Fruit fly (Drosophila melanogaster) whole organism, embryonic: Measurements from ENCODE around the gene Bet5.

ENCODE experiments used
- B-H2 ChIP-seq: fragments of 200-800 bp; sonication (Bioruptor generic); optimal IDR thresholded peaks from 2 replicates; lab custom pipeline; 2018; ENCODE audit warnings: missing biosample characterization, mild to moderate bottlenecking, missing genetic modification characterization
- Bgb ChIP-seq: fragments of 200-800 bp; sonication (Bioruptor generic); IDR thresholded peaks from 2 replicates; pipeline ENCODE4 v1.3.6; 2022; ENCODE audit warnings: missing biosample characterization, missing genetic modification characterization; ENCODE audit not compliant: partially characterized antibody
- Bteb2 ChIP-seq: fragments of 200-800 bp; sonication (Bioruptor generic); optimal IDR thresholded peaks from 2 replicates; lab custom pipeline; 2016; ENCODE audit warnings: missing biosample characterization, missing genetic modification characterization
- CG10321 ChIP-seq: fragments of 200-800 bp; sonication (Bioruptor generic); IDR thresholded peaks from 2 replicates; pipeline ENCODE4 v1.3.6; 2022; ENCODE audit warnings: missing biosample characterization, missing genetic modification characterization
- CG11695 ChIP-seq: fragments of 200-800 bp; sonication (Bioruptor generic); IDR thresholded peaks from 3 replicates; pipeline ENCODE4 v1.3.6; 2022; ENCODE audit warnings: missing biosample characterization, missing genetic modification characterization
- CG12071 ChIP-seq: fragments of 200-800 bp; sonication (Bioruptor generic); optimal IDR thresholded peaks from 3 replicates; lab custom pipeline; 2018; ENCODE audit warnings: missing biosample characterization, mild to moderate bottlenecking, missing genetic modification characterization
- CG14050 ChIP-seq: fragments of 200-800 bp; sonication (Bioruptor generic); IDR thresholded peaks from 3 replicates; pipeline ENCODE4 v1.3.6; 2022; ENCODE audit warnings: missing biosample characterization, missing genetic modification characterization
- CG14667 ChIP-seq: fragments of 200-800 bp; sonication (Bioruptor generic); IDR thresholded peaks from 2 replicates; pipeline ENCODE4 v1.3.6; 2022; ENCODE audit warnings: missing biosample characterization, missing genetic modification characterization
- CG14710 ChIP-seq: fragments of 200-800 bp; sonication (Bioruptor generic); optimal IDR thresholded peaks from 3 replicates; lab custom pipeline; 2019; ENCODE audit warnings: missing biosample characterization, mild to moderate bottlenecking, missing genetic modification characterization, moderate library complexity
- CG15479 ChIP-seq: fragments of 200-800 bp; sonication (Bioruptor generic); optimal IDR thresholded peaks from 3 replicates; lab custom pipeline; 2019; ENCODE audit warnings: missing biosample characterization, mild to moderate bottlenecking, missing genetic modification characterization, moderate library complexity
- CG1647 ChIP-seq: fragments of 200-800 bp; sonication (Bioruptor generic); optimal IDR thresholded peaks from 3 replicates; lab custom pipeline; 2016; ENCODE audit warnings: missing biosample characterization, missing genetic modification characterization
- CG17186 ChIP-seq: fragments of 200-800 bp; sonication (Bioruptor generic); optimal IDR thresholded peaks from 3 replicates; lab custom pipeline; 2017; ENCODE audit warnings: missing biosample characterization, missing genetic modification reagents, missing genetic modification characterization
- CG18599 ChIP-seq: fragments of 200-800 bp; sonication (Bioruptor generic); optimal IDR thresholded peaks from 3 replicates; lab custom pipeline; 2017; ENCODE audit warnings: missing biosample characterization, missing genetic modification characterization, mild to moderate bottlenecking, moderate library complexity, missing genetic modification reagents
- CG18619 ChIP-seq: fragments of 200-800 bp; sonication (Bioruptor generic); optimal IDR thresholded peaks from 3 replicates; lab custom pipeline; 2017; ENCODE audit warnings: missing biosample characterization, mild to moderate bottlenecking, missing genetic modification characterization
- CG3407 ChIP-seq: fragments of 200-800 bp; sonication (Bioruptor generic); optimal IDR thresholded peaks from 2 replicates; lab custom pipeline; 2018; ENCODE audit warnings: missing biosample characterization, mild to moderate bottlenecking, missing genetic modification characterization
- CG34224 ChIP-seq: fragments of 200-800 bp; sonication (Bioruptor generic); IDR thresholded peaks from 3 replicates; pipeline ENCODE4 v1.3.6; 2022; ENCODE audit warnings: missing biosample characterization, missing genetic modification characterization; ENCODE audit not compliant: partially characterized antibody
- CG34422 ChIP-seq: fragments of 200-800 bp; sonication (Bioruptor generic); IDR thresholded peaks from 3 replicates; pipeline ENCODE4 v1.3.6; 2022; ENCODE audit warnings: missing biosample characterization, missing genetic modification characterization
- CG7987 ChIP-seq: fragments of 200-800 bp; sonication (Bioruptor generic); optimal IDR thresholded peaks from 2 replicates; lab custom pipeline; 2018; ENCODE audit warnings: missing biosample characterization, mild to moderate bottlenecking, missing genetic modification characterization, moderate library complexity
- CG8478 ChIP-seq: fragments of >200 bp; optimal IDR thresholded peaks from 2 replicates; lab custom pipeline; 2018
- CG9609 ChIP-seq: fragments of 200-800 bp; sonication (Bioruptor generic); optimal IDR thresholded peaks from 3 replicates; lab custom pipeline; 2016; ENCODE audit warnings: missing biosample characterization, missing genetic modification characterization
- Deaf1 ChIP-seq: fragments of 200-800 bp; optimal IDR thresholded peaks from 3 replicates; lab custom pipeline; 2019; ENCODE audit warnings: missing biosample characterization, mild to moderate bottlenecking, missing genetic modification characterization, moderate library complexity
- Elba2 ChIP-seq: fragments of 200-800 bp; sonication (Bioruptor generic); optimal IDR thresholded peaks from 3 replicates; lab custom pipeline; 2016; ENCODE audit warnings: missing biosample characterization, missing genetic modification characterization
- Fer3 ChIP-seq: fragments of 200-800 bp; sonication (Bioruptor generic); optimal IDR thresholded peaks from 2 replicates; lab custom pipeline; 2018; ENCODE audit warnings: missing biosample characterization, mild to moderate bottlenecking, missing genetic modification characterization, moderate library complexity
- Gsc ChIP-seq: fragments of 200-800 bp; sonication (Bioruptor generic); IDR thresholded peaks from 2 replicates; pipeline ENCODE4 v1.3.6; 2022; ENCODE audit warnings: missing biosample characterization, missing genetic modification characterization
- HLH4C ChIP-seq: fragments of 200-800 bp; sonication (Bioruptor generic); IDR thresholded peaks from 3 replicates; pipeline ENCODE4 v1.3.6; 2022; ENCODE audit warnings: missing biosample characterization, missing genetic modification characterization; ENCODE audit not compliant: partially characterized antibody
- HmgZ ChIP-seq: fragments of 200-800 bp; sonication (Bioruptor generic); optimal IDR thresholded peaks from 2 replicates; lab custom pipeline; 2018; ENCODE audit warnings: missing biosample characterization, mild to moderate bottlenecking, missing genetic modification characterization
- Hr51 ChIP-seq, 2 experiments: fragments of 200-800 bp; sonication (Bioruptor generic); optimal IDR thresholded peaks; 2 replicates in 1 of 2; 3 replicates in 1 of 2; lab custom pipeline; 2016 to 2018; ENCODE audit warnings: missing biosample characterization in 2 of 2, missing genetic modification characterization in 2 of 2, mild to moderate bottlenecking in 1 of 2, moderate library complexity in 1 of 2
- Mrtf ChIP-seq: fragments of 200-800 bp; sonication (Bioruptor generic); IDR thresholded peaks from 3 replicates; pipeline ENCODE4 v1.3.6; 2022; ENCODE audit warnings: missing biosample characterization, missing genetic modification characterization
- NK7.1 ChIP-seq: fragments of 200-800 bp; sonication (Bioruptor generic); optimal IDR thresholded peaks from 3 replicates; lab custom pipeline; 2016; ENCODE audit warnings: missing biosample characterization, missing genetic modification characterization
- Sry-δ ChIP-seq: fragments of 200-800 bp; sonication (Bioruptor generic); optimal IDR thresholded peaks from 2 replicates; lab custom pipeline; 2016; ENCODE audit warnings: missing biosample characterization, missing genetic modification characterization
- Ssrp ChIP-seq: fragments of 200-800 bp; sonication (Bioruptor generic); optimal IDR thresholded peaks from 2 replicates; lab custom pipeline; 2018; ENCODE audit warnings: missing biosample characterization, mild to moderate bottlenecking, missing genetic modification characterization, moderate library complexity
- Usf ChIP-seq: fragments of 200-800 bp; sonication (Bioruptor generic); optimal IDR thresholded peaks from 2 replicates; lab custom pipeline; 2017; ENCODE audit warnings: missing genotype, missing biosample characterization, missing genetic modification characterization
- az2 ChIP-seq: fragments of 200-800 bp; sonication (Bioruptor generic); optimal IDR thresholded peaks from 3 replicates; lab custom pipeline; 2016; ENCODE audit warnings: missing biosample characterization, missing genetic modification characterization
- bsh ChIP-seq, 2 experiments: fragments of 200-800 bp; sonication (Bioruptor generic); optimal IDR thresholded peaks; 2 replicates each; lab custom pipeline; 2017 to 2018; ENCODE audit warnings: mild to moderate bottlenecking in 2 of 2, missing biosample characterization in 2 of 2, missing genetic modification characterization in 2 of 2, moderate library complexity in 1 of 2
- croc ChIP-seq: fragments of 200-800 bp; sonication (Bioruptor generic); conservative IDR thresholded peaks from 3 replicates; pipeline ENCODE4 v1.3.6; 2022; ENCODE audit warnings: missing biosample characterization, missing genetic modification characterization
- fd102C ChIP-seq: fragments of 200-800 bp; sonication (Bioruptor generic); optimal IDR thresholded peaks from 2 replicates; lab custom pipeline; 2018; ENCODE audit warnings: missing biosample characterization, mild to moderate bottlenecking, missing genetic modification characterization, moderate library complexity
- fru ChIP-seq: fragments of >200 bp; optimal IDR thresholded peaks from 2 replicates; lab custom pipeline; 2017
- fu2 ChIP-seq: fragments of 200-800 bp; sonication (Bioruptor generic); optimal IDR thresholded peaks from 2 replicates; lab custom pipeline; 2016; ENCODE audit warnings: missing biosample characterization, missing genetic modification characterization
- grau ChIP-seq: fragments of 200-800 bp; optimal IDR thresholded peaks from 3 replicates; lab custom pipeline; 2019; ENCODE audit warnings: missing biosample characterization, mild to moderate bottlenecking, missing genetic modification characterization, moderate library complexity
- ken ChIP-seq: fragments of 200-800 bp; sonication (Bioruptor generic); IDR thresholded peaks from 3 replicates; pipeline ENCODE4 v1.3.6; 2022; ENCODE audit warnings: missing biosample characterization, missing genetic modification characterization
- lbe ChIP-seq: fragments of 200-800 bp; sonication (Bioruptor generic); optimal IDR thresholded peaks from 2 replicates; lab custom pipeline; 2016; ENCODE audit warnings: missing biosample characterization, mild to moderate bottlenecking, missing genetic modification characterization
- mirr ChIP-seq: fragments of 200-800 bp; sonication (Bioruptor generic); optimal IDR thresholded peaks from 3 replicates; lab custom pipeline; 2018; ENCODE audit warnings: missing biosample characterization, mild to moderate bottlenecking, missing genetic modification characterization
- otp ChIP-seq: fragments of 200-800 bp; sonication (Bioruptor generic); IDR thresholded peaks from 3 replicates; pipeline ENCODE4, ENCODE4 v1.3.6; 2022; ENCODE audit warnings: missing biosample characterization, missing genetic modification characterization
- run ChIP-seq: fragments of 200-800 bp; sonication (Bioruptor generic); optimal IDR thresholded peaks from 3 replicates; lab custom pipeline; 2018; ENCODE audit warnings: missing biosample characterization, mild to moderate bottlenecking, missing genetic modification characterization
- shn ChIP-seq: fragments of 200-800 bp; sonication (Bioruptor generic); optimal IDR thresholded peaks from 3 replicates; lab custom pipeline; 2016; ENCODE audit warnings: missing biosample characterization, missing genetic modification characterization
- sna ChIP-seq: fragments of 200-800 bp; sonication (Bioruptor generic); IDR thresholded peaks from 2 replicates; pipeline ENCODE4 v1.3.6; 2022; ENCODE audit warnings: missing biosample characterization, missing genetic modification characterization; ENCODE audit not compliant: partially characterized antibody
- sug ChIP-seq: fragments of 200-800 bp; optimal IDR thresholded peaks from 2 replicates; lab custom pipeline; 2019; ENCODE audit warnings: missing biosample characterization, mild to moderate bottlenecking, missing genetic modification characterization, moderate library complexity
- tap ChIP-seq: fragments of 200-800 bp; optimal IDR thresholded peaks from 3 replicates; lab custom pipeline; 2019; ENCODE audit warnings: missing biosample characterization, mild to moderate bottlenecking, missing genetic modification characterization, moderate library complexity
- twi ChIP-seq: fragments of 200-800 bp; optimal IDR thresholded peaks from 2 replicates; lab custom pipeline; 2019; ENCODE audit warnings: missing biosample characterization, mild to moderate bottlenecking, missing genetic modification characterization, moderate library complexity

The Bet5 gene

dm6 chr3R:30208766-30209484 is 28.9 kb downstream of the Bet5 start, which contains the start of gene RpS7:
TSS of gene RpS7 (minus strand) at chr3R:30209020.
- TF ChIP-seq CG17186 (peak; percentile 67), Sry-δ (GFP tag; lab: Kevin White, UChicago) (peak; percentile 93), Deaf1 (tag; lab: Kevin White, UChicago) (peak; percentile 35), mirr (peak; percentile 89), Ssrp (tag; lab: Kevin White, UChicago) (no peak), Elba2 (no peak), shn (peak; percentile 16), grau (tag; lab: Kevin White, UChicago) (peak; percentile 52), Gsc (GFP tag; lab: Robert Waterston, UW) (no peak), NK7.1 (GFP tag; lab: Kevin White, UChicago) (peak; percentile 46), Usf (GFP tag; lab: Kevin White, UChicago) (peak; percentile 37), fru (lab: Kevin White, UChicago) (no peak), CG34422 (peak; percentile 68; the same call in 2 of the 3 replicates), CG11695 (peak; percentile 79), sug (peak; percentile 65), ken (GFP tag; lab: Robert Waterston, UW) (peak; percentile 71; the same call in 2 of the 3 replicates), run (tag; lab: Kevin White, UChicago) (peak; percentile 67), CG10321 (GFP tag; lab: Robert Waterston, UW) (peak; percentile 39; the same call in 1 of the 2 replicates), HmgZ (tag; lab: Kevin White, UChicago) (peak; percentile 31), tap (tag; lab: Kevin White, UChicago) (peak; percentile 62), fu2 (GFP tag; lab: Kevin White, UChicago) (peak; percentile 1), CG14050 (GFP tag; lab: Robert Waterston, UW) (peak; percentile 69), twi (tag; lab: Kevin White, UChicago) (peak; percentile 0), CG3407 (GFP tag; lab: Kevin White, UChicago) (peak; percentile 68), otp (GFP tag; lab: Robert Waterston, UW) (peak; percentile 83; the same call in 2 of the 3 replicates), croc (GFP tag; lab: Robert Waterston, UW) (peak; percentile 62; the same call in 2 of the 3 replicates), sna (GFP tag; lab: Robert Waterston, UW) (peak; percentile 99), CG9609 (GFP tag; lab: Kevin White, UChicago) (no peak), Hr51 (GFP tag; optimal IDR thresholded peaks at IDR 0.05; lab: Kevin White, UChicago) (peak; percentile 13 to 57), CG15479 (GFP tag; lab: Kevin White, UChicago) (no peak), CG1647 (GFP tag; lab: Kevin White, UChicago) (peak; percentile 30), CG14710 (tag; lab: Kevin White, UChicago) (peak; percentile 82), CG18619 (GFP tag; lab: Kevin White, UChicago) (peak; percentile 70), CG12071 (GFP tag; lab: Kevin White, UChicago) (peak; percentile 85), az2 (GFP tag; lab: Kevin White, UChicago) (peak; percentile 26), Mrtf (GFP tag; lab: Robert Waterston, UW) (no peak; the same call in 2 of the 3 replicates), Bteb2 (GFP tag; lab: Kevin White, UChicago) (peak; percentile 21), CG34224 (GFP tag; lab: Robert Waterston, UW) (peak; percentile 97), HLH4C (GFP tag; lab: Robert Waterston, UW) (peak; percentile 96), B-H2 (peak; percentile 76), Bgb (GFP tag; lab: Robert Waterston, UW) (peak; percentile 96), fd102C (GFP tag; lab: Kevin White, UChicago) (peak; percentile 63), CG7987 (GFP tag; lab: Kevin White, UChicago) (peak; percentile 93), CG8478 (lab: Kevin White, UChicago) (no peak), Fer3 (peak; percentile 72), bsh (GFP tag; optimal IDR thresholded peaks at IDR 0.05; lab: Kevin White, UChicago) (peak; percentile 48 to 65), CG18599 (GFP tag; lab: Kevin White, UChicago) (peak; percentile 49), lbe (peak; percentile 75), CG14667 (GFP tag; lab: Robert Waterston, UW) (no peak)
